Fruit fly (Drosophila melanogaster): ENCODE results near the gene Tsp66E.

The Tsp66E gene

dm6 chr3L:8920710-8921109, 8.4 kb downstream of the Tsp66E start (continued):
- peak; percentile 56 for TF ChIP-seq CG11762 (GFP tag; optimal IDR thresholded peaks at IDR 0.05; ENCODE audit: insufficient read depth)
- peak; percentile 72 for TF ChIP-seq CG4318 (GFP tag; optimal IDR thresholded peaks at IDR 0.05)
- TF ChIP-seq achi (GFP tag; optimal IDR thresholded peaks at IDR 0.05) = peak; percentile 76
- peak; percentile 51 for TF ChIP-seq CG10669 (GFP tag; optimal IDR thresholded peaks at IDR 0.05)
- TF ChIP-seq Eip78C (GFP tag) = peak; percentile 93
- TF ChIP-seq Gug (GFP tag; IDR thresholded peaks at IDR 0.05) = peak; percentile 79
- TF ChIP-seq vri (GFP tag; optimal IDR thresholded peaks at IDR 0.05) = no peak
- no peak for TF ChIP-seq CG9139 (GFP tag; optimal IDR thresholded peaks at IDR 0.05)

dm6 chr3L:8924417-8924913, 12.2 kb downstream of the Tsp66E start:
- peak; percentile 13 for TF ChIP-seq lz (GFP tag; optimal IDR thresholded peaks at IDR 0.05)
- no peak for TF ChIP-seq CG11762 (GFP tag; optimal IDR thresholded peaks at IDR 0.05; ENCODE audit: insufficient read depth)
- TF ChIP-seq CG15336 (GFP tag; IDR thresholded peaks at IDR 0.05) = peak; percentile 79
- no peak for TF ChIP-seq Eip75B (GFP tag; optimal IDR thresholded peaks at IDR 0.05)
- TF ChIP-seq CG9139 (GFP tag; optimal IDR thresholded peaks at IDR 0.05) = no peak
- peak; percentile 17; the same call in 1 of the 2 replicates for TF ChIP-seq Gug (GFP tag; IDR thresholded peaks at IDR 0.05)
- no peak for TF ChIP-seq Hr38 (GFP tag; optimal IDR thresholded peaks at IDR 0.05)
- TF ChIP-seq CG6163 (GFP tag; IDR thresholded peaks at IDR 0.05) = peak; percentile 61; the same call in 1 of the 3 replicates
- peak; percentile 1 for TF ChIP-seq Sox14 (GFP tag; optimal IDR thresholded peaks at IDR 0.05)
- TF ChIP-seq eg (GFP tag; IDR thresholded peaks at IDR 0.05) = no peak; the same call in 2 of the 3 replicates
- TF ChIP-seq CG10669 (GFP tag; optimal IDR thresholded peaks at IDR 0.05) = peak; percentile 6
- no peak for TF ChIP-seq CG10631 (GFP tag; optimal IDR thresholded peaks at IDR 0.05)
- TF ChIP-seq Eip78C (GFP tag) = peak; percentile 81
- no peak for TF ChIP-seq dac (GFP tag; optimal IDR thresholded peaks at IDR 0.05)
- TF ChIP-seq Sox15 (GFP tag; optimal IDR thresholded peaks at IDR 0.05) = no peak
- TF ChIP-seq Hr4 (GFP tag; optimal IDR thresholded peaks at IDR 0.05) = peak; percentile 21
- TF ChIP-seq Smox (GFP tag; optimal IDR thresholded peaks at IDR 0.05) = peak; percentile 28
- TF ChIP-seq fkh (GFP tag; optimal IDR thresholded peaks at IDR 0.05) = no peak
- TF ChIP-seq dsx (GFP tag; optimal IDR thresholded peaks at IDR 0.05; ENCODE audit: poor library complexity, severe bottlenecking) = no peak
- peak; percentile 56 for TF ChIP-seq CG8119 (GFP tag; IDR thresholded peaks at IDR 0.05)
- TF ChIP-seq salr (GFP tag; optimal IDR thresholded peaks at IDR 0.05) = no peak
- TF ChIP-seq CG16779 (tag; optimal IDR thresholded peaks at IDR 0.05) = no peak
- no peak for TF ChIP-seq spab (GFP tag; optimal IDR thresholded peaks at IDR 0.05)
- TF ChIP-seq CG11294 (GFP tag; IDR thresholded peaks at IDR 0.05) = no peak; the same call in 1 of the 2 replicates
- TF ChIP-seq CG31627 (GFP tag; optimal IDR thresholded peaks at IDR 0.05) = peak; percentile 8
- TF ChIP-seq CG32006 (GFP tag; optimal IDR thresholded peaks at IDR 0.05) = peak; percentile 57
- no peak for TF ChIP-seq Eip93F (GFP tag; optimal IDR thresholded peaks at IDR 0.05)
- peak; percentile 25 for TF ChIP-seq pdm3 (GFP tag; optimal IDR thresholded peaks at IDR 0.05)
- TF ChIP-seq CG3919 (GFP tag; optimal IDR thresholded peaks at IDR 0.05) = no peak
- TF ChIP-seq CG11902 (GFP tag; optimal IDR thresholded peaks at IDR 0.05) = no peak
- TF ChIP-seq achi (GFP tag; optimal IDR thresholded peaks at IDR 0.05) = peak; percentile 4
- TF ChIP-seq Ets96B (tag; optimal IDR thresholded peaks at IDR 0.05) = peak; percentile 15
- no peak for TF ChIP-seq CG6276 (GFP tag; optimal IDR thresholded peaks at IDR 0.05)
- no peak for TF ChIP-seq Ets21C (GFP tag; optimal IDR thresholded peaks at IDR 0.05)
- TF ChIP-seq Hr39 (GFP tag; optimal IDR thresholded peaks at IDR 0.05) = no peak
- TF ChIP-seq esn (GFP tag; optimal IDR thresholded peaks at IDR 0.05) = peak; percentile 36
- peak; percentile 15 for TF ChIP-seq Met (GFP tag; optimal IDR thresholded peaks at IDR 0.05)
- no peak for TF ChIP-seq CG6808 (GFP tag; optimal IDR thresholded peaks at IDR 0.05)
- TF ChIP-seq ss (GFP tag; optimal IDR thresholded peaks at IDR 0.05) = no peak
- TF ChIP-seq CG6792 (GFP tag; optimal IDR thresholded peaks at IDR 0.05) = no peak
- TF ChIP-seq CG6854 (GFP tag; optimal IDR thresholded peaks at IDR 0.05) = no peak
- TF ChIP-seq OdsH (GFP tag; optimal IDR thresholded peaks at IDR 0.05) = peak; percentile 27
- no peak for TF ChIP-seq topi (GFP tag; optimal IDR thresholded peaks at IDR 0.05)
